Fruit fly (Drosophila melanogaster) whole organism: Measurements from ENCODE around the gene Xport-B.

ENCODE experiments used
- CG8478 ChIP-seq: fragments of >200 bp; optimal IDR thresholded peaks from 2 replicates; lab custom pipeline; 2018; ENCODE audit warnings: inconsistent platforms
- EcR ChIP-seq, 2 experiments: fragments of >200 bp; optimal IDR thresholded peaks; 2 replicates each; lab custom pipeline; 2017; ENCODE audit warnings: missing biosample characterization in 2 of 2, missing genetic modification characterization in 2 of 2, missing genetic modification reagents in 2 of 2

DNA sequence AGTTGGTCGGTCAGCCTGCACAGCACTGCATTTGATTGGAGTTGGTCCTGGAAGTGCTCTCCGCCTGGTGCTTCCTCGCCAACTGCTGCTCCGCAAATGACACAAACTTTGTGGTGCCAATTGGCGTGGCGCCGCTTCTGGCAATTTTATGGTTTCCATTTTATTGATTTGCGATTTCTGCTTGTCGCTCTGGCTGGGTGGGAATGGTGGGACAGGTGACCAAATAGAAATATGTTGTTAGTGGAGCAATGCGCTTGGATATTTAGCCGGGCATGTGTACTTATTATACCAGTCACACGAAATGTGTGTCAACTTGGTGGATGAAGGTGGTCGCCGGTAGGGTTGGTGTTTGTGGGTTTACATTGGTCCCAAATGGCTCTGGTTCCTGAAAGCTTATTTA is at the start of gene Xport-B, which contains the start of gene Xport-A:
- TF ChIP-seq CG8478 (no peak), EcR (GFP tag; optimal IDR thresholded peaks at IDR 0.05; lab: Kevin White, UChicago) (no peak)
